Worm (Caenorhabditis elegans): Measurements from ENCODE around the gene ZK622.1.

Gene ZK622.1

DNA sequence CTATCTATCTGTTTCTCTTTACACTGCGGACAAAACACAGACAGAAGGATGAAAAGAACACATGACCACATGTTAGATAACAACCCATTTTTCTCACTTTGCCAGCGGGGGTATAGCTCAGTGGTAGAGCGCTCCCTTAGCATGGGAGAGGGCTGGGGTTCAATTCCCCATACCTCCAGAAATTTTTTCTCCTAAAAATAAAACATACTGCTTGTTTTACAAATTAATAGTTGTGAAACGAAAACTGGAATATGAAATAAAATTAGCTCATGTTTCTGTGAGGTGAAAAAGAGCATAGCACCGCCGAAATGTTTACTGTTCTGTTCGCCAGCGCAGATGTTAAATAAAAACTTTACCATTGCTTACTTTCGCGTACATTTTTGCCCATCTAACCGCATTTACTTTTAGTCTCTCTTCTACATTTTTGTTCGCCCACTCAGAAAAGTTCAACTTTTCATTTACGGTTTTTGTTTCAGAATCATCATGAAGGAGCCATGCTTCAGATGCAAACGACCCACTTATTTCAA lies 1.3 kb upstream of the ZK622.1 start, which contains the start of gene ZK622.4:
Gene ZK622.4 (plus strand): TSS at position 477 of the 527 bp plus-strand sequence.
- TF ChIP-seq nhr-21 (tag; optimal IDR thresholded peaks at IDR 0.05) (peak; percentile 35), dmd-4 (tag; optimal IDR thresholded peaks at IDR 0.05) (no peak), nhr-12 (tag; optimal IDR thresholded peaks at IDR 0.05) (no peak), fos-1 (tag; optimal IDR thresholded peaks at IDR 0.05) (peak; percentile 55), ztf-4 (tag; optimal IDR thresholded peaks at IDR 0.05) (peak; percentile 3), peb-1 (tag; optimal IDR thresholded peaks at IDR 0.05) (no peak), F13H6.1 (tag; optimal IDR thresholded peaks at IDR 0.05) (peak; percentile 55), lin-13 (GFP tag; optimal IDR thresholded peaks at IDR 0.05) (peak; percentile 41), ama-1 (optimal IDR thresholded peaks at IDR 0.05) (no peak), ceh-82 (tag; optimal IDR thresholded peaks at IDR 0.05) (no peak), crh-2 (tag; optimal IDR thresholded peaks at IDR 0.05) (peak; percentile 60), unc-55 (GFP tag; optimal IDR thresholded peaks at IDR 0.05) (peak; percentile 71), alr-1 (tag; optimal IDR thresholded peaks at IDR 0.05) (no peak), nhr-129 (tag; optimal IDR thresholded peaks at IDR 0.05) (peak; percentile 74), ceh-16 (tag; optimal IDR thresholded peaks at IDR 0.05) (no peak), mbf-1 (tag; optimal IDR thresholded peaks at IDR 0.05) (no peak), unc-39 (tag; optimal IDR thresholded peaks at IDR 0.05) (no peak), C34F6.9 (tag; optimal IDR thresholded peaks at IDR 0.05) (peak; percentile 52), elt-3 (tag; optimal IDR thresholded peaks at IDR 0.05) (no peak), lsy-2 (tag; optimal IDR thresholded peaks at IDR 0.05) (peak; percentile 37 to 53), nhr-237 (tag; optimal IDR thresholded peaks at IDR 0.05) (no peak), lin-11 (tag; optimal IDR thresholded peaks at IDR 0.05) (no peak), R02D3.7 (tag; optimal IDR thresholded peaks at IDR 0.05) (no peak), ztf-11 (tag; optimal IDR thresholded peaks at IDR 0.05) (no peak), sma-9 (GFP tag; optimal IDR thresholded peaks at IDR 0.05) (peak; percentile 65), sma-9 (tag; optimal IDR thresholded peaks at IDR 0.05) (no peak), blmp-1 (tag; optimal IDR thresholded peaks at IDR 0.05; ENCODE audit: insufficient read depth) (no peak), mdl-1 (tag; optimal IDR thresholded peaks at IDR 0.05) (no peak), gmeb-1 (tag; optimal IDR thresholded peaks at IDR 0.05) (peak; percentile 50), sma-3 (GFP tag; optimal IDR thresholded peaks at IDR 0.05) (peak; percentile 15), nhr-25 (tag; optimal IDR thresholded peaks at IDR 0.05) (no peak), lin-39 (tag; optimal IDR thresholded peaks at IDR 0.05) (no peak)

DNA sequence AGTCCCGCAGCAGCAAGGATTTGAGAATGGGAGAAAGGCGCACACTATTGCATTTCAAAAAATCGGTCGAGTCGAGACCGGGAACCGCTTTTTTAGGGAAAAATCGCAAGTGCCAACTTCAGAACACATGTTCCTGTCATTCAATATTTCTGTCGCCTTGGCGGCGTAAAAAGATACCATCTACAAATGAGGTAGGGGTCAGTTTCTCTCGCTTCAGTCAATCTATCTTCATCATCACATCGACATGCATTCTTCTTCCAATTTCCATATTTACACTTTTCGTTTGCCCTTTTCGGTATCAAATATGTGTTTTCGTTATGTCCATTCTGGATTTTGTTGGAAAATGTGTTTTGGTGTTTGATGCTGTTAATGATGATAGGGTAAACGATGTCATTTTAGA lies 4.1 kb downstream of the ZK622.1 start:
- TF ChIP-seq nhr-77 (tag; optimal IDR thresholded peaks at IDR 0.05) (no peak), ceh-16 (tag; optimal IDR thresholded peaks at IDR 0.05) (peak; percentile 63)

DNA sequence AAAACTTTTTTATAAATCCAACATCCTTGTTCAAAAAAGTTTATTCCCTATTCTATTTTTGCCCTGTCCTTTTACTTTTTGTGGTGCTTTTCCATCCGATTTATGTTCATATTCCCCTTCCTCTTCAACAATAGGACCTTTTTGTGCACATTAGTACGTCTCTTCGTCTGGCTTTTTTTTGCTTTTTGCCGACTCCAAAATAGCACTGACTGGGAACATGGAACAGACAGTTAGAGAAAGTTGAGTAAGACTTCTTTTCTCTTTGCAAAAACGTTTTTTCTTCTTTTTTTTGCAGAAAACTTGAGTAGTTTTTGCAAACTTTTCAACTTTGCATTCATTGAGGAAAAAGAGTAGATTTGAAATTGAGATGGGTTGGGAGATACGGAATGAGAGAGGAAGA lies 8.2 kb downstream of the ZK622.1 start:
- TF ChIP-seq unc-55 (GFP tag; optimal IDR thresholded peaks at IDR 0.05) (peak; percentile 66), nhr-77 (tag; optimal IDR thresholded peaks at IDR 0.05) (no peak), sma-9 (GFP tag; optimal IDR thresholded peaks at IDR 0.05) (peak; percentile 38), sma-9 (tag; optimal IDR thresholded peaks at IDR 0.05) (no peak), C34F6.9 (tag; optimal IDR thresholded peaks at IDR 0.05) (peak; percentile 15), ztf-11 (tag; optimal IDR thresholded peaks at IDR 0.05) (no peak), lin-11 (tag; optimal IDR thresholded peaks at IDR 0.05) (no peak), skn-1 (tag; optimal IDR thresholded peaks at IDR 0.05) (no peak), zag-1 (tag; optimal IDR thresholded peaks at IDR 0.05) (peak; percentile 3), peb-1 (tag; optimal IDR thresholded peaks at IDR 0.05) (no peak), F13H6.1 (tag; optimal IDR thresholded peaks at IDR 0.05) (no peak), ceh-16 (tag; optimal IDR thresholded peaks at IDR 0.05) (no peak)

DNA sequence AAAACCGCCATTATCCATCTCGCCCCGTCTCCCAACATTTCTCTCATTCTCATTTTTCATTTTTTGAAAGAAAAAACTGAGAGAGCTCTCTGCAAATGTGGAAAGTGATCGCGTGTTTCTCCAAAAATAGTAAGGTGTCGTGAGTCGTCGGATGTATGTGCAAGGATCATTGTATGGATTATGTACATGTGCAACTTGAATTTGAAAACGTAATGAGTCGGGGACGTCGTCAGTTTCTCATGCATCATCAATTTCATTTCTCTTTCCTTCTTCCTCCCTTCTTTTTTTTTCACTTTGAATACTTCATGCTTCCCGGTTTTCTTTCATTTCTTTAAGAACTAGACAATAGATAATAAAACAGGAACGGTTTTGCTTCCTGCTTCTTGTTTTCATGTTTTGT lies 11.5 kb downstream of the ZK622.1 start:
- no peak for TF ChIP-seq mdl-1 (tag; optimal IDR thresholded peaks at IDR 0.05)
- no peak for TF ChIP-seq crh-2 (tag; optimal IDR thresholded peaks at IDR 0.05)
- TF ChIP-seq nhr-6 (tag; optimal IDR thresholded peaks at IDR 0.05): no peak
- no peak for TF ChIP-seq blmp-1 (tag; optimal IDR thresholded peaks at IDR 0.05; ENCODE audit: insufficient read depth)
- no peak for TF ChIP-seq lin-39 (tag; optimal IDR thresholded peaks at IDR 0.05)
- TF ChIP-seq nhr-12 (tag; optimal IDR thresholded peaks at IDR 0.05): no peak
- no peak for TF ChIP-seq peb-1 (tag; optimal IDR thresholded peaks at IDR 0.05)
- TF ChIP-seq unc-55 (GFP tag; optimal IDR thresholded peaks at IDR 0.05): peak; percentile 67
- TF ChIP-seq ztf-11 (tag; optimal IDR thresholded peaks at IDR 0.05): no peak
- TF ChIP-seq sma-9 (GFP tag; optimal IDR thresholded peaks at IDR 0.05): peak; percentile 24
- TF ChIP-seq sma-9 (tag; optimal IDR thresholded peaks at IDR 0.05): no peak
- no peak for TF ChIP-seq elt-1 (tag; optimal IDR thresholded peaks at IDR 0.05)
- TF ChIP-seq C34F6.9 (tag; optimal IDR thresholded peaks at IDR 0.05): peak; percentile 7
- TF ChIP-seq sem-4 (tag; optimal IDR thresholded peaks at IDR 0.05): no peak
- TF ChIP-seq lin-13 (GFP tag; optimal IDR thresholded peaks at IDR 0.05): no peak
- TF ChIP-seq nhr-11 (tag; optimal IDR thresholded peaks at IDR 0.05): no peak
- TF ChIP-seq aly-2 (tag; optimal IDR thresholded peaks at IDR 0.05): no peak
- TF ChIP-seq F13H6.1 (tag; optimal IDR thresholded peaks at IDR 0.05): no peak
